Worm (Caenorhabditis elegans): Measurements from ENCODE around the gene mff-1.

Gene mff-1

DNA sequence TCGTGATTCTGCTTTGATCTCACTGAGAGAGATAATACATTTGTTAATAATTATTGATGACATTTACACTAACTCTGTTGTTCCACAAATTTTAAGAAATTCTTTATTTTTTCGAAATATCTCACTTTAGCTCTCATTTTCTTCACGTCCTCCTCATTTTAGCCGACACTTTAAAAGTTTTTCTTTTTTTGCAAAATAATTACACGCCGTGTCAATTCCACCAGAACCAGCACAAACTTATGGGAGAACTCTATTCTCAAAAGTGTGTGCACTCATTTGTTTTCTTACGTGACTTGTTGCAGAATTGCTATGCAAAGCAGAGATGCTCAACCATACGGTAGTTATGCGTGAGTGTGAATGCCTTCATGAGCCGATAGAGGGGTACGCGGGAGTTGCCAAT is 21.9 kb downstream of the mff-1 start, which contains the start of gene frpr-2:
TSS of gene frpr-2 (plus strand) at position 301 of the 400 bp plus-strand sequence.
- TF ChIP-seq ceh-43 (GFP tag; optimal IDR thresholded peaks at IDR 0.05) (no peak), flh-1 (GFP tag; optimal IDR thresholded peaks at IDR 0.05) (no peak), cnd-1 (tag; optimal IDR thresholded peaks at IDR 0.05) (no peak), mab-5 (tag; optimal IDR thresholded peaks at IDR 0.05) (no peak), snpc-4 (tag; optimal IDR thresholded peaks at IDR 0.05) (no peak), unc-120 (tag; optimal IDR thresholded peaks at IDR 0.05; ENCODE audit: poor library complexity, severe bottlenecking) (no peak), lsy-2 (tag; optimal IDR thresholded peaks at IDR 0.05) (no peak)

DNA sequence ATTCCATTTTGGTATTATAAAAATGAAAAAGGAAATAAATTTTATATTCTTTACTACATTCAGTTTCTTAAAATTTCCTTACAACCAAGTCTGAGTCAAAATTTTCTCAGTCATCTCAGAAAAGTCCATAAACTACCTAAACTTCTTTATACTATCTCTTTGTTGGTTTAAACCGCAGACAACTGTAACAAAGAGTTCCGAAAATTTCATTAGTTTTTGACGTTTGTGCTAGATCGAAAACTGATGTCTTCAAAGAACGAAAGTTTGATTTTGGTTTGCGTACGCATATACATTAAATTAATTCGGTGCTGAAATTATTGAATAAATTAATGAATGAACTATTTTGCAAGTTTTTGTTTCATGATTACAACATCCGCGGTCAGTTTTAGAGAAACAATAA is 28.1 kb downstream of the mff-1 start:
- no peak for TF ChIP-seq snpc-4 (tag; optimal IDR thresholded peaks at IDR 0.05)

DNA sequence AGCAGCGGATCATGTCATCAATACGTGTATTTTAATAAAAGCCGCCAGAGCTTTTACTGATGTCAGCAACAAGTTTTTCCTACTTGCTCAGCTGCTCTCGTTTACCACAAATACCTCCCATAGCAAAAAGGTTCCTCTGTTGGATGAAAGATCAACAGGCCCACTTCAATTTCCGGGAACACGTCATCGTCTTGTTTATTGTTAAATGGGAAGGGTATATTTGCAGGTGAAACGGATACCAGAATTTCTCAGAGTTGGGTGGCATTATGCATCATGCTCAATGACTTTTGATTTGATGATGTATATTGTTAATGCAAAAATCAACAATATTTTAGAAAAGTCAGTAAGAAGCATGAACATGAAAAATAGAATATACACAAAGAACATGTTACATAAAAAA is 35.8 kb downstream of the mff-1 start:
- TF ChIP-seq lin-13 (tag; optimal IDR thresholded peaks at IDR 0.05): no peak

DNA sequence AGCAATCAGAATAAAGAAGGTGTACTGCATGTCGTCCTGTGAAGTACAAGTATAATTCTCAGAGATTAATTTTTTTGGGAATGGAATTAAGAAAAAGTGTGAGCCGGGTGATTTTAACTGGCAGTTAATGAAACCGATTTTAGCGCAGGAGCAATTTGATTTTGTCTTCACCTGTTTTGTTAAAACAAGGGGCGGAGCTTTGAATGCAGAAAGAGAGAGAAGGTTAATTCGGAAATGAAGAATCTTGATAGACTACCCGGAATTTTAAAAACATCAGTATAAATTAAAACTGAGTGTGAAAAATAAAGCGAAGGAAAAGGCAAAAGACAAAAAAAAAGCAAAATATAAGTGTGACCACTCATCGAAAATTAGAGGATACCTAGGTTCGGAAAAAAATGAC is 40.5 kb downstream of the mff-1 start, which contains the start of gene C05E7.3:
TSS of gene C05E7.3 (minus strand) at position 101 of the 400 bp plus-strand sequence.
- TF ChIP-seq unc-39 (tag; optimal IDR thresholded peaks at IDR 0.05): no peak
- no peak for TF ChIP-seq hlh-1 (tag; optimal IDR thresholded peaks at IDR 0.05)
- no peak for TF ChIP-seq drap-1 (GFP tag; optimal IDR thresholded peaks at IDR 0.05)
- no peak for TF ChIP-seq unc-120 (tag; optimal IDR thresholded peaks at IDR 0.05; ENCODE audit: poor library complexity, severe bottlenecking)
- TF ChIP-seq mep-1 (tag; optimal IDR thresholded peaks at IDR 0.05): no peak
- no peak for TF ChIP-seq snpc-4 (tag; optimal IDR thresholded peaks at IDR 0.05)
- no peak for TF ChIP-seq unc-62 (GFP tag; optimal IDR thresholded peaks at IDR 0.05)
- TF ChIP-seq mls-2 (tag; optimal IDR thresholded peaks at IDR 0.05): no peak
- no peak for TF ChIP-seq elt-3 (tag; optimal IDR thresholded peaks at IDR 0.05)
- no peak for TF ChIP-seq ceh-43 (GFP tag; optimal IDR thresholded peaks at IDR 0.05)
- TF ChIP-seq nhr-76 (tag; optimal IDR thresholded peaks at IDR 0.05): no peak
- no peak for TF ChIP-seq mab-5 (tag; optimal IDR thresholded peaks at IDR 0.05)
- TF ChIP-seq ceh-83 (GFP tag; optimal IDR thresholded peaks at IDR 0.05): no peak
- TF ChIP-seq nhr-237 (tag; optimal IDR thresholded peaks at IDR 0.05): no peak
- no peak for TF ChIP-seq zip-8 (tag; optimal IDR thresholded peaks at IDR 0.05)
- TF ChIP-seq tbx-8 (GFP tag; optimal IDR thresholded peaks at IDR 0.05): no peak
- no peak for TF ChIP-seq sptf-1 (tag; optimal IDR thresholded peaks at IDR 0.05)
- TF ChIP-seq lin-13 (tag; optimal IDR thresholded peaks at IDR 0.05): no peak

DNA sequence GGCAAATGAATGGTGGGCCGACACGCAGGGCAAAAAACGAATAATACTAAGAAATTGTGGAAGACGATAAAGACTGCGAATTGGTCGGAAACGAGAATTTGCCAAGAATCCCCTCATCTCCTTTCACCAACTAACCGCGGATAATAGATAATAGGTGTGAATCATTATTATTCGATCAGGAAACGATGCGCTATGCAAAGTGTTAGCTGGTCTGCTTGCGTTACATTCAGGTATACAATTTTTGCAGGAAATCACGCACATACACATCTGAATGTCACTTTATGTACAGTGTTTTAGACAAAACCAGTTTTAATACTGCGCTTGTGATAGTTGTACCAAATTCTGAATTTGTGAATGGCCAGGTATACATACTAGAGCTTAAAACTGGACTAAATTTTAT is 42.4 kb downstream of the mff-1 start:
- no peak for TF ChIP-seq elt-1 (tag; optimal IDR thresholded peaks at IDR 0.05; ENCODE audit: borderline replicate concordance, insufficient read depth)
- TF ChIP-seq nhr-76 (tag; optimal IDR thresholded peaks at IDR 0.05): no peak
- TF ChIP-seq tbx-8 (GFP tag; optimal IDR thresholded peaks at IDR 0.05): no peak
- TF ChIP-seq nhr-28 (tag; optimal IDR thresholded peaks at IDR 0.05): no peak
- no peak for TF ChIP-seq cnd-1 (tag; optimal IDR thresholded peaks at IDR 0.05)
- no peak for TF ChIP-seq unc-62 (GFP tag; optimal IDR thresholded peaks at IDR 0.05)
- no peak for TF ChIP-seq elt-3 (tag; optimal IDR thresholded peaks at IDR 0.05)
- TF ChIP-seq unc-39 (tag; optimal IDR thresholded peaks at IDR 0.05): no peak
- no peak for TF ChIP-seq bed-3 (GFP tag; optimal IDR thresholded peaks at IDR 0.05)

DNA sequence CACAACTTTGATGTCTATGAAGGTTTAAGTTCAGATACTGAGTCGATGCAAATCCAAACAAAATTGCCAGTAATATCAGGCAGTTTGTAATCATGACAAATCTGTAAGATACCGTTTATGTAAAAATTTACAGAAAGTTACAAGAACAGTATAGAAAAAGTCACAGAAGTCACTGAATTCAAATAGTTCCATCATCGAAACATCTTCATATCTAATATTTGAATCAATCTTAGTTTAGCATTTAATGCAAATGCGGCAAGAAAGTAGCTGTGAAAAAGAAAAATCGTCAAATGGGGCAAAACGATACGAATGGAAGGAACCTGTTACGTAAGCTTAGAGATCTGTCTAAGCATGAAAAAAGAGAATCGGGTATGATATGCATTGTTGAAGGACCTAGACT is 43.9 kb downstream of the mff-1 start, which contains the start of gene gmap-2:
TSS of gene gmap-2 (minus strand) at position 101 of the 400 bp plus-strand sequence.
- TF ChIP-seq ceh-83 (GFP tag; optimal IDR thresholded peaks at IDR 0.05) (no peak), mls-2 (tag; optimal IDR thresholded peaks at IDR 0.05) (no peak), sem-2 (GFP tag; optimal IDR thresholded peaks at IDR 0.05) (no peak), unc-39 (tag; optimal IDR thresholded peaks at IDR 0.05) (no peak), elt-3 (tag; optimal IDR thresholded peaks at IDR 0.05) (no peak), ces-1 (GFP tag; optimal IDR thresholded peaks at IDR 0.05) (no peak), ceh-43 (GFP tag; optimal IDR thresholded peaks at IDR 0.05) (no peak), unc-120 (tag; optimal IDR thresholded peaks at IDR 0.05; ENCODE audit: poor library complexity, severe bottlenecking) (no peak), nhr-12 (tag; optimal IDR thresholded peaks at IDR 0.05) (no peak), lin-32 (GFP tag; optimal IDR thresholded peaks at IDR 0.05) (no peak), elt-1 (tag; optimal IDR thresholded peaks at IDR 0.05; ENCODE audit: borderline replicate concordance, insufficient read depth) (no peak), zip-8 (tag; optimal IDR thresholded peaks at IDR 0.05) (no peak), cnd-1 (tag; optimal IDR thresholded peaks at IDR 0.05) (no peak), M03D4.4 (tag; optimal IDR thresholded peaks at IDR 0.05) (no peak), nhr-28 (tag; optimal IDR thresholded peaks at IDR 0.05) (no peak)

Data from whole organism, mixed stage, embryonic.